Fruit fly (Drosophila melanogaster): ENCODE data around the gene lmgA.
A peak's percentile ranks its signal among the peaks of the same experiment; 100 is the strongest.

The lmgA gene

dm6 chr2L:8553789-8554626, 25.6 kb upstream of the lmgA start (continued):
- TF ChIP-seq BEAF-32 (GFP tag; optimal IDR thresholded peaks at IDR 0.05) = no peak
- peak; percentile 34 for TF ChIP-seq CG12659 (GFP tag; optimal IDR thresholded peaks at IDR 0.05)
- peak; percentile 95 for TF ChIP-seq gsb-n (tag; optimal IDR thresholded peaks at IDR 0.05)
- no peak for TF ChIP-seq tx (GFP tag; optimal IDR thresholded peaks at IDR 0.05)
- no peak for TF ChIP-seq ash1 (GFP tag; optimal IDR thresholded peaks at IDR 0.05)
- TF ChIP-seq zf30C (GFP tag; optimal IDR thresholded peaks at IDR 0.05) = no peak
- peak; percentile 35 for TF ChIP-seq Mes4 (GFP tag; optimal IDR thresholded peaks at IDR 0.05)
- TF ChIP-seq fd96Cb (tag; optimal IDR thresholded peaks at IDR 0.05) = peak; percentile 34
- peak; percentile 42 for TF ChIP-seq pros (GFP tag; optimal IDR thresholded peaks at IDR 0.05)
- TF ChIP-seq CG17568 (GFP tag; optimal IDR thresholded peaks at IDR 0.05) = no peak
- TF ChIP-seq tup (GFP tag; optimal IDR thresholded peaks at IDR 0.05) = no peak
- TF ChIP-seq Bteb2 (GFP tag; optimal IDR thresholded peaks at IDR 0.05) = peak; percentile 22
- peak; percentile 39 for TF ChIP-seq CG15601 (tag; optimal IDR thresholded peaks at IDR 0.05)
- no peak for TF ChIP-seq ase (GFP tag; IDR thresholded peaks at IDR 0.05)
- no peak for TF ChIP-seq Optix (GFP tag; IDR thresholded peaks at IDR 0.05)
- TF ChIP-seq MTF-1 (GFP tag; optimal IDR thresholded peaks at IDR 0.05; ENCODE audit: borderline replicate concordance) = no peak
- TF ChIP-seq CG18011 (GFP tag; optimal IDR thresholded peaks at IDR 0.05) = no peak
- TF ChIP-seq ATbp (GFP tag; optimal IDR thresholded peaks at IDR 0.05) = peak; percentile 46
- no peak for TF ChIP-seq Awh (GFP tag; IDR thresholded peaks at IDR 0.05)
- no peak for TF ChIP-seq CG6854 (GFP tag; optimal IDR thresholded peaks at IDR 0.05)
- TF ChIP-seq CG2202 (tag; optimal IDR thresholded peaks at IDR 0.05) = peak; percentile 64
- no peak for TF ChIP-seq gt (GFP tag; IDR thresholded peaks at IDR 0.05)
- no peak for TF ChIP-seq CG12219 (GFP tag; optimal IDR thresholded peaks at IDR 0.05)
- no peak for TF ChIP-seq CG16779 (GFP tag; IDR thresholded peaks at IDR 0.05)
- no peak for TF ChIP-seq CG15011 (GFP tag; optimal IDR thresholded peaks at IDR 0.05)
- TF ChIP-seq CG31224 (GFP tag; IDR thresholded peaks at IDR 0.05) = no peak
- TF ChIP-seq Dll (GFP tag; IDR thresholded peaks at IDR 0.05; ENCODE audit: partially characterized antibody) = no peak
- TF ChIP-seq H15 (GFP tag; IDR thresholded peaks at IDR 0.05) = no peak
- TF ChIP-seq sna (GFP tag; IDR thresholded peaks at IDR 0.05; ENCODE audit: partially characterized antibody) = no peak
- 0 out of 3 replicates have a peak, but pooled peaks have one; percentile 39 for TF ChIP-seq tgo (GFP tag; IDR thresholded peaks at IDR 0.05)
- no peak for TF ChIP-seq peb (GFP tag; IDR thresholded peaks at IDR 0.05)
- no peak for TF ChIP-seq maf-S (GFP tag; optimal IDR thresholded peaks at IDR 0.05)
- no peak for TF ChIP-seq cas (GFP tag; IDR thresholded peaks at IDR 0.05)
- peak; percentile 70 for TF ChIP-seq unpg (GFP tag; optimal IDR thresholded peaks at IDR 0.05)
- peak; percentile 53 for TF ChIP-seq Chrac-16 (GFP tag; optimal IDR thresholded peaks at IDR 0.05)
- TF ChIP-seq Ravus (GFP tag; IDR thresholded peaks at IDR 0.05) = no peak
- TF ChIP-seq Adf1 (GFP tag; IDR thresholded peaks at IDR 0.05) = no peak
- TF ChIP-seq CG14710 (tag; optimal IDR thresholded peaks at IDR 0.05) = peak; percentile 41
- no peak for TF ChIP-seq CG11093 (GFP tag; IDR thresholded peaks at IDR 0.05)
- TF ChIP-seq CG10462 (GFP tag; optimal IDR thresholded peaks at IDR 0.05) = no peak
- no peak for TF ChIP-seq CG42726 (GFP tag; IDR thresholded peaks at IDR 0.05; ENCODE audit: partially characterized antibody)
- no peak for TF ChIP-seq ro (GFP tag; IDR thresholded peaks at IDR 0.05)
- TF ChIP-seq chm (GFP tag; IDR thresholded peaks at IDR 0.05) = no peak
- peak; percentile 66 for TF ChIP-seq gem (tag; optimal IDR thresholded peaks at IDR 0.05)
- TF ChIP-seq CG16815 (GFP tag; optimal IDR thresholded peaks at IDR 0.05) = no peak
- peak; percentile 56; the same call in 2 of the 3 replicates for TF ChIP-seq zfh1 (GFP tag; IDR thresholded peaks at IDR 0.05)
- TF ChIP-seq cato (GFP tag; optimal IDR thresholded peaks at IDR 0.05; ENCODE audit: borderline replicate concordance) = no peak
- no peak for TF ChIP-seq CG9876 (GFP tag; optimal IDR thresholded peaks at IDR 0.05)
- no peak for TF ChIP-seq gce (GFP tag; IDR thresholded peaks at IDR 0.05)
